Fruit fly (Drosophila melanogaster) whole organism, wandering third instar larva: ENCODE measurements around the gene CG16959.

Source experiments
- Dfd ChIP-seq: fragments of >200 bp; optimal IDR thresholded peaks from 2 replicates; lab custom pipeline; 2017; ENCODE audit warnings: missing biosample characterization, missing genetic modification characterization
- Hnf4 ChIP-seq: fragments of 200-800 bp; sonication (Bioruptor generic); optimal IDR thresholded peaks from 2 replicates; lab custom pipeline; 2016; ENCODE audit warnings: missing biosample characterization, mild to moderate bottlenecking, missing genetic modification characterization
- OdsH ChIP-seq: fragments of 200-800 bp; sonication (Bioruptor generic); optimal IDR thresholded peaks from 2 replicates; lab custom pipeline; 2016; ENCODE audit warnings: missing biosample characterization, mild to moderate bottlenecking, missing genetic modification characterization

DNA sequence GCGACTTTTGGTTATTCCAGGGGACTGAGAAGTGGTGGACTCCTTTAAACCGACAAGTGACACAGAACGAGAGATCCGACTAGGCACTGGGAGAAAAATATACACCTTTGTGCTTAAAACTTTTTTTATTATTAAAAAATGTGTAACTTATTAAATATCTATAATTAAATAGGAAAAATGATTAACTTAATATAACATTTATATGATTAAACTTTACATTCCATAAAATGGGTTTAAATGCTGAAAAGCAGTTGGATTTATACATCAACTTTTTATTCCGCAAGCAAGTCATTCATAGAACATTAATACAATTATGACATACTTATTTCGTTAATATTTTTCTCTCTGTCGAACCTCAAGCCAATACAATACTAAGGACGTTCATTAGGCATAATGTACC lies 49.0 kb upstream of the CG16959 start:
- TF ChIP-seq OdsH (GFP tag; lab: Kevin White, UChicago) (peak; percentile 55), Dfd (GFP tag; lab: Kevin White, UChicago) (no peak), Hnf4 (GFP tag; lab: Kevin White, UChicago) (peak; percentile 23)
